Fruit fly (Drosophila melanogaster) whole organism, prepupa: Measurements from ENCODE around the gene Grip.
A peak's percentile ranks its signal among the peaks of the same experiment; 100 is the strongest.

ENCODE experiments used
- Blimp-1 ChIP-seq: fragments of 200-800 bp; sonication (Bioruptor generic); optimal IDR thresholded peaks from 3 replicates; lab custom pipeline; 2017; ENCODE audit warnings: missing biosample characterization, missing genetic modification characterization, mild to moderate bottlenecking, moderate library complexity, missing genetic modification reagents
- CG10669 ChIP-seq: fragments of 200-800 bp; sonication (Bioruptor generic); optimal IDR thresholded peaks from 3 replicates; lab custom pipeline; 2018; ENCODE audit warnings: missing biosample characterization, mild to moderate bottlenecking, missing genetic modification characterization, moderate library complexity
- CG11294 ChIP-seq: fragments of 200-800 bp; sonication (Bioruptor generic); IDR thresholded peaks from 2 replicates; pipeline ENCODE4 v1.3.6; 2022; ENCODE audit warnings: missing biosample characterization, missing genetic modification characterization
- CG11762 ChIP-seq: fragments of 200-800 bp; sonication (Bioruptor generic); optimal IDR thresholded peaks from 3 replicates; lab custom pipeline; 2016; ENCODE audit warnings: missing biosample characterization, missing genetic modification characterization; ENCODE audit not compliant: insufficient read depth
- CG1621 ChIP-seq: fragments of 200-800 bp; sonication (Bioruptor generic); optimal IDR thresholded peaks from 3 replicates; lab custom pipeline; 2018; ENCODE audit warnings: missing biosample characterization, mild to moderate bottlenecking, missing genetic modification characterization
- CG16779 ChIP-seq: fragments of 200-800 bp; sonication (Bioruptor generic); optimal IDR thresholded peaks from 3 replicates; lab custom pipeline; 2017; ENCODE audit warnings: missing biosample characterization, mild to moderate bottlenecking, missing genetic modification characterization
- CG32006 ChIP-seq: fragments of 200-800 bp; sonication (Bioruptor generic); optimal IDR thresholded peaks from 3 replicates; lab custom pipeline; 2017; ENCODE audit warnings: missing biosample characterization, mild to moderate bottlenecking, missing genetic modification characterization
- CG34406 ChIP-seq: fragments of 200-800 bp; sonication (Bioruptor generic); optimal IDR thresholded peaks from 3 replicates; lab custom pipeline; 2016; ENCODE audit warnings: missing biosample characterization, missing genetic modification characterization
- CG3919 ChIP-seq: fragments of 200-800 bp; sonication (Bioruptor generic); optimal IDR thresholded peaks from 3 replicates; lab custom pipeline; 2016; ENCODE audit warnings: missing biosample characterization, missing genetic modification characterization
- CG6163 ChIP-seq: fragments of 200-800 bp; sonication (Bioruptor generic); IDR thresholded peaks from 3 replicates; pipeline ENCODE4 v1.3.6; 2022; ENCODE audit warnings: missing biosample characterization, missing genetic modification characterization
- CG6276 ChIP-seq: fragments of 200-800 bp; sonication (Bioruptor generic); optimal IDR thresholded peaks from 2 replicates; lab custom pipeline; 2017; ENCODE audit warnings: missing biosample characterization, mild to moderate bottlenecking, missing genetic modification characterization
- CG6808 ChIP-seq: fragments of 200-800 bp; sonication (Bioruptor generic); optimal IDR thresholded peaks from 3 replicates; lab custom pipeline; 2017; ENCODE audit warnings: missing biosample characterization, missing genetic modification characterization, mild to moderate bottlenecking, moderate library complexity, missing genetic modification reagents
- CG6854 ChIP-seq: fragments of 200-800 bp; sonication (Bioruptor generic); optimal IDR thresholded peaks from 2 replicates; lab custom pipeline; 2017; ENCODE audit warnings: missing biosample characterization, mild to moderate bottlenecking, missing genetic modification characterization
- CG7368 ChIP-seq: fragments of 200-800 bp; sonication (Bioruptor generic); optimal IDR thresholded peaks from 3 replicates; lab custom pipeline; 2016; ENCODE audit warnings: missing biosample characterization, missing genetic modification characterization
- CG8319 ChIP-seq: fragments of 200-800 bp; sonication (Bioruptor generic); optimal IDR thresholded peaks from 3 replicates; lab custom pipeline; 2016; ENCODE audit warnings: missing biosample characterization, missing genetic modification characterization
- CG9139 ChIP-seq: fragments of 200-800 bp; sonication (Bioruptor generic); optimal IDR thresholded peaks from 3 replicates; lab custom pipeline; 2017; ENCODE audit warnings: missing biosample characterization, mild to moderate bottlenecking, missing genetic modification characterization
- Eip75B ChIP-seq: fragments of 200-800 bp; sonication (Bioruptor generic); optimal IDR thresholded peaks from 3 replicates; lab custom pipeline; 2016; ENCODE audit warnings: missing biosample characterization, missing genetic modification characterization
- Eip78C ChIP-seq: fragments of 200-800 bp; sonication (Bioruptor generic); peaks from one replicate; lab custom pipeline; 2016; ENCODE audit warnings: missing biosample characterization, missing genetic modification characterization
- Eip93F ChIP-seq: fragments of 200-800 bp; sonication (Bioruptor generic); optimal IDR thresholded peaks from 2 replicates; lab custom pipeline; 2016; ENCODE audit warnings: missing biosample characterization, mild to moderate bottlenecking, missing genetic modification characterization
- Gug ChIP-seq: fragments of 200-800 bp; sonication (Bioruptor generic); IDR thresholded peaks from 2 replicates; pipeline ENCODE4 v1.3.6; 2022; ENCODE audit warnings: missing biosample characterization, missing genetic modification characterization
- Hr38 ChIP-seq: sonication (Bioruptor generic); optimal IDR thresholded peaks from 2 replicates; lab custom pipeline; 2016; ENCODE audit warnings: missing biosample characterization, missing genetic modification characterization
- Hr39 ChIP-seq: fragments of 200-800 bp; sonication (Bioruptor generic); optimal IDR thresholded peaks from 2 replicates; lab custom pipeline; 2016; ENCODE audit warnings: missing biosample characterization, missing genetic modification characterization
- OdsH ChIP-seq: fragments of 200-800 bp; sonication (Bioruptor generic); optimal IDR thresholded peaks from 3 replicates; lab custom pipeline; 2016; ENCODE audit warnings: missing biosample characterization, missing genetic modification characterization
- Smox ChIP-seq: fragments of 200-800 bp; sonication (Bioruptor generic); optimal IDR thresholded peaks from 3 replicates; lab custom pipeline; 2016; ENCODE audit warnings: missing biosample characterization, missing genetic modification characterization
- Sox102F ChIP-seq: fragments of 200-800 bp; sonication (Bioruptor generic); optimal IDR thresholded peaks from 2 replicates; lab custom pipeline; 2016; ENCODE audit warnings: missing biosample characterization, mild to moderate bottlenecking, missing genetic modification characterization
- Sox14 ChIP-seq: fragments of 200-800 bp; sonication (Bioruptor generic); optimal IDR thresholded peaks from 3 replicates; lab custom pipeline; 2016; ENCODE audit warnings: missing biosample characterization, missing genetic modification characterization
- cyc ChIP-seq: fragments of 200-800 bp; sonication (Bioruptor generic); optimal IDR thresholded peaks from 3 replicates; lab custom pipeline; 2016; ENCODE audit warnings: missing biosample characterization, missing genetic modification characterization
- dsx ChIP-seq: fragments of 200-800 bp; optimal IDR thresholded peaks from 3 replicates; lab custom pipeline; 2019; ENCODE audit warnings: missing biosample characterization, mild to moderate bottlenecking, missing genetic modification characterization, moderate library complexity; ENCODE audit not compliant: poor library complexity, severe bottlenecking
- eg ChIP-seq: fragments of 200-800 bp; sonication (Bioruptor generic); IDR thresholded peaks from 3 replicates; pipeline ENCODE4 v1.3.6; 2022; ENCODE audit warnings: missing biosample characterization, missing genetic modification characterization
- esn ChIP-seq: fragments of 200-800 bp; sonication (Bioruptor generic); optimal IDR thresholded peaks from 2 replicates; lab custom pipeline; 2016; ENCODE audit warnings: missing biosample characterization, mild to moderate bottlenecking, missing genetic modification characterization, moderate library complexity
- fd59A ChIP-seq: fragments of 200-800 bp; sonication (Bioruptor generic); optimal IDR thresholded peaks from 2 replicates; lab custom pipeline; 2017; ENCODE audit warnings: missing biosample characterization, mild to moderate bottlenecking, missing genetic modification characterization, missing genetic modification reagents
- lz ChIP-seq: fragments of 200-800 bp; sonication (Bioruptor generic); optimal IDR thresholded peaks from 3 replicates; lab custom pipeline; 2016; ENCODE audit warnings: missing biosample characterization, missing genetic modification characterization
- net ChIP-seq: fragments of 200-800 bp; sonication (Bioruptor generic); optimal IDR thresholded peaks from 3 replicates; lab custom pipeline; 2016; ENCODE audit warnings: missing biosample characterization, missing genetic modification characterization
- salr ChIP-seq, 2 experiments: fragments of 200-800 bp; sonication (Bioruptor generic); optimal IDR thresholded peaks; 3 replicates each; lab custom pipeline; 2016 to 2018; ENCODE audit warnings: missing biosample characterization in 2 of 2, missing genetic modification characterization in 2 of 2, mild to moderate bottlenecking in 1 of 2
- spab ChIP-seq: fragments of 200-800 bp; sonication (Bioruptor generic); optimal IDR thresholded peaks from 2 replicates; lab custom pipeline; 2017; ENCODE audit warnings: missing biosample characterization, mild to moderate bottlenecking, missing genetic modification characterization, missing genetic modification reagents
- ss ChIP-seq, 2 experiments: fragments of 200-800 bp; sonication (Bioruptor generic); optimal IDR thresholded peaks; 2 replicates in 1 of 2; 3 replicates in 1 of 2; lab custom pipeline; 2017 to 2018; ENCODE audit warnings: mild to moderate bottlenecking in 2 of 2, missing biosample characterization in 2 of 2, missing genetic modification characterization in 2 of 2, moderate library complexity in 1 of 2
- svp ChIP-seq: fragments of 200-800 bp; sonication (Bioruptor generic); peaks from one replicate; lab custom pipeline; 2016; ENCODE audit warnings: missing biosample characterization, missing genetic modification characterization
- topi ChIP-seq: fragments of 200-800 bp; sonication (Bioruptor generic); optimal IDR thresholded peaks from 3 replicates; lab custom pipeline; 2016; ENCODE audit warnings: missing biosample characterization, missing genetic modification characterization
- vri ChIP-seq: fragments of 200-800 bp; sonication (Bioruptor generic); optimal IDR thresholded peaks from 3 replicates; lab custom pipeline; 2016; ENCODE audit warnings: missing biosample characterization, mild to moderate bottlenecking, missing genetic modification characterization

Gene Grip

DNA sequence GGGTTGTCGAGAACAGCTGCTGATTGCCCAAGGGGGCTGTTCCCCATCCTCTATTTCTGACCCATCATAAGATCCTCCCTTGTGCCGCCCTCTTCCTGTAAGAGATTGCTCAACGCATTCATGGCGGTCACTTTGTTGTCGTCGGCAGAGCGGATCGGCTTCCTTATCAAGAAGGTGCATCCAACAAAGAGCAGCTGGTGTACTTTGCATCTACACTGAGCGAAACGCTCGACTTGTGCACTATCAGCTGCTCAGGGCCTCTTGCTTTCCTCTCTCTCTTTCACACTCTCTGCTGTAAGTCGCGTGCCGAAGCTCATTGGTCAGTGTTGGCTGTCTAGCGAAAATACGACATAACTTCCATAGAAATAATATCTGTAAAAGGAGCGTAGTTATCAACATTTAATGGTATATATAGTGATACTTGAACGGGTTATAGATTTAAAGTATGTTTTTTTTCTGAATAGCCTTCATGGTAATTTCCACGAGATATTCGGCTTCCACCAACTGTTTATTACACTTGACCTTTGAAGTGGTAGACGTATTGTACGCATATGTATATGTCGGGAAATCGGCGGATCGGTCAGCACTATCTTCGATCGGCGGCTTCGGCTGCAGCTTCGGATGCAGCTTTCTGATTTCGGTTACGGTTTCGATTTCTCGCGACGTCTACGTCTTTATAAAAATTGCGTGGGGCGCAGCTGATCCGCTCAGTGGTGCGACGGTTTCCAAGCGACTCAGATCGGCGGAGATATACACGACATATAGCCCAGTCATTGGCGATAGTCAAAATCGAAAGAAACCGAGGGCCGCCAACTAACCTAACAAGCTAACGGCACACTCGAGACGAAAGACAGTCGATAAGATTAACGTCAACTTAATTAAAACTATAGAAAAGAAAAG lies 22.3 kb downstream of the Grip start, which contains the start of gene CG5966:
CG5966 (plus strand) TSS at position 704 of the 900 bp plus-strand sequence.
- TF ChIP-seq Sox102F (GFP tag; lab: Kevin White, UChicago) (no peak), CG32006 (peak; percentile 2), dsx (GFP tag; lab: Kevin White, UChicago) (peak; percentile 18), fd59A (GFP tag; lab: Kevin White, UChicago) (no peak), CG11762 (GFP tag; lab: Kevin White, UChicago) (no peak), CG3919 (GFP tag; lab: Kevin White, UChicago) (peak; percentile 28), cyc (GFP tag; lab: Kevin White, UChicago) (no peak), CG1621 (tag; lab: Kevin White, UChicago) (peak; percentile 37), salr (GFP tag; optimal IDR thresholded peaks at IDR 0.05; lab: Kevin White, UChicago) (peak in 1 of 2 experiments; percentile 42), CG16779 (tag; lab: Kevin White, UChicago) (peak; percentile 13), CG9139 (GFP tag; lab: Kevin White, UChicago) (peak; percentile 77), CG8319 (GFP tag; lab: Kevin White, UChicago) (no peak), svp (GFP tag; lab: Kevin White, UChicago) (peak; percentile 88), lz (no peak), eg (GFP tag; lab: Robert Waterston, UW) (peak; percentile 63; the same call in 1 of the 3 replicates), topi (GFP tag; lab: Kevin White, UChicago) (no peak), Smox (no peak), net (GFP tag; lab: Kevin White, UChicago) (peak; percentile 56), CG10669 (GFP tag; lab: Kevin White, UChicago) (peak; percentile 50), CG34406 (GFP tag; lab: Kevin White, UChicago) (no peak), Hr39 (GFP tag; lab: Kevin White, UChicago) (no peak), Hr38 (GFP tag; lab: Kevin White, UChicago) (no peak), CG11294 (no peak), CG6854 (GFP tag; lab: Kevin White, UChicago) (peak; percentile 51), Eip75B (GFP tag; lab: Kevin White, UChicago) (peak; percentile 7), CG6163 (GFP tag; lab: Robert Waterston, UW) (peak; percentile 46; the same call in 2 of the 3 replicates), Sox14 (GFP tag; lab: Kevin White, UChicago) (peak; percentile 70), ss (GFP tag; optimal IDR thresholded peaks at IDR 0.05; lab: Kevin White, UChicago) (peak; percentile 73 to 80), Eip78C (peak; percentile 59), vri (GFP tag; lab: Kevin White, UChicago) (no peak), CG6808 (GFP tag; lab: Kevin White, UChicago) (peak; percentile 68), Eip93F (GFP tag; lab: Kevin White, UChicago) (no peak), CG7368 (GFP tag; lab: Kevin White, UChicago) (no peak), spab (peak; percentile 55), OdsH (GFP tag; lab: Kevin White, UChicago) (no peak), CG6276 (GFP tag; lab: Kevin White, UChicago) (peak; percentile 48), Blimp-1 (GFP tag; lab: Kevin White, UChicago) (no peak), Gug (GFP tag; lab: Robert Waterston, UW) (peak; percentile 22; the same call in 1 of the 2 replicates), esn (no peak)
- TF ChIP-seq, all 60 proteins: peak for 21
